Worm (Caenorhabditis elegans) whole organism, L1 larva: Measurements from ENCODE around the gene R11H6.5.

Experiments used
- C34B4.2 ChIP-seq: sonication (generic microtip); optimal IDR thresholded peaks from 2 replicates; lab custom pipeline; 2017; ENCODE audit warnings: mild to moderate bottlenecking, missing genetic modification characterization, missing compliant biosample characterization
- Y116A8C.19 ChIP-seq: sonication (generic microtip); optimal IDR thresholded peaks from 2 replicates; lab custom pipeline; 2016; ENCODE audit warnings: missing compliant biosample characterization, missing genetic modification characterization, borderline replicate concordance
- aha-1 ChIP-seq: fragments of 150-350 bp; optimal IDR thresholded peaks from 2 replicates; lab custom pipeline; 2014; ENCODE audit warnings: missing biosample characterization, missing genetic modification characterization
- blmp-1 ChIP-seq: fragments of 150-350 bp; optimal IDR thresholded peaks from 2 replicates; lab custom pipeline; 2014; ENCODE audit warnings: missing biosample characterization, missing genetic modification characterization
- ceh-88 ChIP-seq: fragments of 200-800 bp; sonication (Bioruptor generic); IDR thresholded peaks from 2 replicates; pipeline ENCODE4 v1.3.6; 2022; ENCODE audit warnings: missing genetic modification characterization, missing compliant biosample characterization
- ceh-90 ChIP-seq: sonication (generic microtip); optimal IDR thresholded peaks from 2 replicates; lab custom pipeline; 2016; ENCODE audit warnings: missing genetic modification characterization, missing compliant biosample characterization
- ces-1 ChIP-seq: fragments of 150-350 bp; optimal IDR thresholded peaks from 2 replicates; lab custom pipeline; 2014; ENCODE audit warnings: missing biosample characterization, missing genetic modification reagents, missing genetic modification characterization
- efl-1 ChIP-seq, 4 experiments: fragments of 150-350 bp; optimal IDR thresholded peaks in 3 of 4; peaks in 1 of 4; 1 replicate in 1 of 4; 2 replicates in 3 of 4; lab custom pipeline; 2014; ENCODE audit warnings: missing biosample characterization in 2 of 4, missing genetic modification characterization in 2 of 4, missing genetic modification reagents in 2 of 4
- elt-2 ChIP-seq: sonication (generic microtip); optimal IDR thresholded peaks from 2 replicates; lab custom pipeline; 2016; ENCODE audit warnings: missing genetic modification characterization, mild to moderate bottlenecking, inconsistent platforms, missing compliant biosample characterization, missing genetic modification reagents
- ets-5 ChIP-seq: fragments of 200-800 bp; sonication (Bioruptor generic); IDR thresholded peaks from 2 replicates; pipeline ENCODE4 v1.3.6; 2022; ENCODE audit warnings: missing genetic modification characterization, missing compliant biosample characterization
- fkh-10 ChIP-seq: sonication (generic microtip); optimal IDR thresholded peaks from 2 replicates; lab custom pipeline; 2017; ENCODE audit warnings: missing biosample characterization, missing genetic modification reagents, missing genetic modification characterization
- fkh-4 ChIP-seq: sonication (generic microtip); optimal IDR thresholded peaks from 2 replicates; lab custom pipeline; 2016; ENCODE audit warnings: missing compliant biosample characterization, missing genetic modification characterization, borderline replicate concordance
- grh-1 ChIP-seq: fragments of 200-800 bp; sonication (Bioruptor generic); IDR thresholded peaks from 2 replicates; pipeline ENCODE4 v1.3.6; 2022; ENCODE audit warnings: missing genetic modification reagents, missing genetic modification characterization, missing compliant biosample characterization
- hlh-4 ChIP-seq: sonication (generic microtip); optimal IDR thresholded peaks from 2 replicates; lab custom pipeline; 2016; ENCODE audit warnings: mild to moderate bottlenecking, missing genetic modification characterization, missing compliant biosample characterization
- hpl-2 ChIP-seq: fragments of 150-350 bp; optimal IDR thresholded peaks from 2 replicates; lab custom pipeline; 2014; ENCODE audit warnings: missing biosample characterization, missing genetic modification reagents, missing genetic modification characterization
- jun-1 ChIP-seq: fragments of 150-350 bp; optimal IDR thresholded peaks from 2 replicates; lab custom pipeline; 2014; ENCODE audit warnings: missing biosample characterization, missing genetic modification reagents, missing genetic modification characterization
- lin-14 ChIP-seq: fragments of 200-800 bp; sonication (Bioruptor generic); optimal IDR thresholded peaks from 2 replicates; lab custom pipeline; 2018; ENCODE audit warnings: mild to moderate bottlenecking, missing genetic modification characterization, moderate library complexity, missing compliant biosample characterization
- lin-35 ChIP-seq, 2 experiments: fragments of 150-350 bp; optimal IDR thresholded peaks; 2 replicates each; lab custom pipeline; 2014; ENCODE audit warnings: missing biosample characterization in 2 of 2, missing genetic modification characterization in 2 of 2, missing genetic modification reagents in 2 of 2
- lin-39 ChIP-seq: fragments of 150-350 bp; optimal IDR thresholded peaks from 2 replicates; lab custom pipeline; 2014; ENCODE audit warnings: missing biosample characterization, missing genetic modification reagents, missing genetic modification characterization
- lsy-2 ChIP-seq, 2 experiments: fragments of 150-350 bp; optimal IDR thresholded peaks; 2 replicates each; lab custom pipeline; 2014; ENCODE audit warnings: missing biosample characterization in 2 of 2, missing genetic modification characterization in 2 of 2
- mab-9 ChIP-seq: fragments of 200-800 bp; sonication (Bioruptor generic); IDR thresholded peaks from 2 replicates; pipeline ENCODE4 v1.3.6; 2022; ENCODE audit warnings: missing genetic modification reagents, missing genetic modification characterization, missing compliant biosample characterization
- nhr-12 ChIP-seq: sonication (generic microtip); optimal IDR thresholded peaks from 2 replicates; lab custom pipeline; 2017; ENCODE audit warnings: missing biosample characterization, missing genetic modification characterization
- nhr-77 ChIP-seq: fragments of 150-350 bp; optimal IDR thresholded peaks from 2 replicates; lab custom pipeline; 2014; ENCODE audit warnings: missing biosample characterization, missing genetic modification characterization
- nhr-84 ChIP-seq: sonication (generic microtip); optimal IDR thresholded peaks from 2 replicates; lab custom pipeline; 2017; ENCODE audit warnings: missing biosample characterization, missing genetic modification characterization
- nhr-85 ChIP-seq: sonication (generic microtip); peaks from one replicate; lab custom pipeline; 2016; ENCODE audit warnings: missing genetic modification characterization, inconsistent platforms, missing compliant biosample characterization
- rnt-1 ChIP-seq: sonication (generic microtip); optimal IDR thresholded peaks from 2 replicates; lab custom pipeline; 2016; ENCODE audit warnings: mild to moderate bottlenecking, missing genetic modification characterization, moderate library complexity, missing compliant biosample characterization
- skn-1 ChIP-seq: fragments of 150-350 bp; optimal IDR thresholded peaks from 2 replicates; lab custom pipeline; 2014; ENCODE audit warnings: missing biosample characterization, missing genetic modification characterization
- unc-130 ChIP-seq: fragments of 150-350 bp; optimal IDR thresholded peaks from 2 replicates; lab custom pipeline; 2017; ENCODE audit warnings: missing biosample characterization, missing genetic modification characterization, inconsistent platforms
- zag-1 ChIP-seq: fragments of 150-350 bp; optimal IDR thresholded peaks from 2 replicates; lab custom pipeline; 2014; ENCODE audit warnings: missing biosample characterization, missing genetic modification characterization
- zip-4 ChIP-seq: fragments of 200-800 bp; sonication (Bioruptor generic); optimal IDR thresholded peaks from 2 replicates; lab custom pipeline; 2018; ENCODE audit warnings: mild to moderate bottlenecking, missing genetic modification characterization, moderate library complexity, missing compliant biosample characterization

R11H6.5 gene

ce11 chrV:14645817-14646789 lies 34.1 kb upstream of the R11H6.5 start, which contains the start of the genes rfc-1 and pmp-3 (continued):
- TF ChIP-seq jun-1 (no peak), nhr-12 (tag; lab: Kevin White, UChicago) (no peak), aha-1 (tag; lab: Kevin White, UChicago) (no peak), fkh-10 (GFP tag; lab: Kevin White, UChicago) (no peak), rnt-1 (tag; lab: Kevin White, UChicago) (peak; percentile 20), zip-4 (GFP tag; lab: Kevin White, UChicago) (no peak), skn-1 (tag; lab: Kevin White, UChicago) (peak; percentile 22), elt-2 (no peak), fkh-4 (tag; lab: Kevin White, UChicago) (no peak), hpl-2 (GFP tag; lab: Kevin White, UChicago) (no peak), C34B4.2 (tag; lab: Kevin White, UChicago) (no peak)

ce11 chrV:14642016-14642415 lies 30.0 kb upstream of the R11H6.5 start:
- no peak for TF ChIP-seq Y116A8C.19 (tag; lab: Kevin White, UChicago)
- TF ChIP-seq nhr-12 (tag; lab: Kevin White, UChicago), result no peak
- TF ChIP-seq efl-1 (optimal IDR thresholded peaks at IDR 0.05; lab: Kevin White, UChicago), result no peak
- no peak for TF ChIP-seq efl-1 (GFP tag; optimal IDR thresholded peaks at IDR 0.05 in 1 of 2; lab: Kevin White, UChicago)
- no peak for TF ChIP-seq nhr-77

- TF ChIP-seq lin-35 (GFP tag; optimal IDR thresholded peaks at IDR 0.05; lab: Kevin White, UChicago) (peak in 1 of 2 experiments; percentile 18), lsy-2 (tag; optimal IDR thresholded peaks at IDR 0.05; lab: Kevin White, UChicago) (no peak), elt-2 (peak; percentile 70)
Measured at ce11 chrV:14640769-14641168, 28.7 kb upstream of the R11H6.5 start, which contains the start of gene C54G10.1. Gene C54G10.1 (plus strand): TSS chrV:14641101.

- TF ChIP-seq ces-1 (GFP tag; lab: Kevin White, UChicago), result no peak
Measured at ce11 chrV:14640071-14640470, 28.0 kb upstream of the R11H6.5 start, which contains the start of gene F43D2.7. Gene F43D2.7 (minus strand): TSS chrV:14640171.

- TF ChIP-seq aha-1 (tag; lab: Kevin White, UChicago) (no peak), nhr-84 (tag; lab: Kevin White, UChicago) (no peak), nhr-85 (no peak), zag-1 (tag; lab: Kevin White, UChicago) (no peak), fkh-10 (GFP tag; lab: Kevin White, UChicago) (no peak), hlh-4 (tag; lab: Kevin White, UChicago) (no peak), ets-5 (GFP tag; lab: Robert Waterston, UW) (no peak), blmp-1 (tag; lab: Kevin White, UChicago) (no peak)
Measured at ce11 chrV:14638075-14638474, 26.1 kb upstream of the R11H6.5 start.

ce11 chrV:14635119-14635518 lies 23.1 kb upstream of the R11H6.5 start, which contains the start of gene F43D2.6:
Gene F43D2.6 (minus strand): TSS chrV:14635180.
- TF ChIP-seq ceh-88 (GFP tag; lab: Robert Waterston, UW) (no peak), efl-1 (optimal IDR thresholded peaks at IDR 0.05; lab: Kevin White, UChicago) (no peak), efl-1 (GFP tag; optimal IDR thresholded peaks at IDR 0.05 in 1 of 2; lab: Kevin White, UChicago) (peak in 1 of 2 experiments; percentile 65)

ce11 chrV:14633319-14633718 lies 21.3 kb upstream of the R11H6.5 start:
- TF ChIP-seq efl-1 (optimal IDR thresholded peaks at IDR 0.05; lab: Kevin White, UChicago), result no peak
- peak in 1 of 2 experiments; percentile 64 for TF ChIP-seq efl-1 (GFP tag; optimal IDR thresholded peaks at IDR 0.05 in 1 of 2; lab: Kevin White, UChicago)
- TF ChIP-seq lin-39 (tag; lab: Kevin White, UChicago), result no peak
- TF ChIP-seq grh-1, result no peak
- TF ChIP-seq ceh-90 (tag; lab: Kevin White, UChicago), result no peak
- no peak for TF ChIP-seq unc-130
- TF ChIP-seq blmp-1 (tag; lab: Kevin White, UChicago), result peak; percentile 95
- peak; percentile 49 for TF ChIP-seq lin-14 (GFP tag; lab: Kevin White, UChicago)
- TF ChIP-seq C34B4.2 (tag; lab: Kevin White, UChicago), result no peak
- TF ChIP-seq nhr-85, result peak; percentile 54
- TF ChIP-seq mab-9 (GFP tag; lab: Robert Waterston, UW), result 0 out of 2 replicates have a peak, but pooled peaks have one; percentile 24
- TF ChIP-seq, all 84 proteins: peak for 5
